Worm (Caenorhabditis elegans): ENCODE data around the gene C17G10.1.

ce11 chrII:5633453-5633852 lies 37.1 kb downstream of the C17G10.1 start:
- TF ChIP-seq hnd-1 (tag; optimal IDR thresholded peaks at IDR 0.05), result no peak
- no peak for TF ChIP-seq ama-1 (optimal IDR thresholded peaks at IDR 0.05)
- TF ChIP-seq F13C5.2 (tag; optimal IDR thresholded peaks at IDR 0.05), result no peak
- TF ChIP-seq sea-1 (GFP tag; conservative IDR thresholded peaks at IDR 0.05), result no peak
- no peak for TF ChIP-seq flt-1 (GFP tag; IDR thresholded peaks at IDR 0.05)
- TF ChIP-seq hmbx-1 (tag; optimal IDR thresholded peaks at IDR 0.05), result no peak
- no peak for TF ChIP-seq scrt-1 (GFP tag; IDR thresholded peaks at IDR 0.05)

Measured in whole organism, early embryonic.